Fruit fly (Drosophila melanogaster): ENCODE results near the gene Msp300.

Gene Msp300

dm6 chr2L:5196684-5197083 lies 96.0 kb downstream of the Msp300 start (continued):
- TF ChIP-seq CG11695 (GFP tag; IDR thresholded peaks at IDR 0.05) (peak; percentile 52; the same call in 1 of the 3 replicates), hkb (optimal IDR thresholded peaks at IDR 0.05) (no peak), hkb (GFP tag; IDR thresholded peaks at IDR 0.05) (peak; percentile 81), CG16863 (GFP tag; optimal IDR thresholded peaks at IDR 0.05) (no peak), caup (GFP tag; optimal IDR thresholded peaks at IDR 0.05; ENCODE audit: severe bottlenecking) (peak; percentile 75), ci (GFP tag; IDR thresholded peaks at IDR 0.05) (peak; percentile 77), crp (GFP tag; optimal IDR thresholded peaks at IDR 0.05) (no peak), CG11247 (GFP tag; IDR thresholded peaks at IDR 0.05) (peak; percentile 40; the same call in 1 of the 2 replicates), CG7839 (tag; optimal IDR thresholded peaks at IDR 0.05) (no peak), CG12299 (tag; optimal IDR thresholded peaks at IDR 0.05) (peak; percentile 73), CG15073 (GFP tag; optimal IDR thresholded peaks at IDR 0.05) (no peak), CG9876 (GFP tag; optimal IDR thresholded peaks at IDR 0.05) (no peak), CG14014 (GFP tag; IDR thresholded peaks at IDR 0.05) (peak; percentile 77; the same call in 1 of the 2 replicates), CG4854 (GFP tag; optimal IDR thresholded peaks at IDR 0.05) (no peak), Opbp (GFP tag; IDR thresholded peaks at IDR 0.05; ENCODE audit: partially characterized antibody) (no peak), exex (tag; optimal IDR thresholded peaks at IDR 0.05) (peak; percentile 78), B-H2 (GFP tag; optimal IDR thresholded peaks at IDR 0.05) (no peak), CG15479 (GFP tag; optimal IDR thresholded peaks at IDR 0.05) (no peak), HLH3B (GFP tag; IDR thresholded peaks at IDR 0.05) (peak; percentile 56; the same call in 1 of the 2 replicates), CG11456 (GFP tag; IDR thresholded peaks at IDR 0.05) (no peak), CG8765 (GFP tag; IDR thresholded peaks at IDR 0.05) (no peak), CG8089 (GFP tag; optimal IDR thresholded peaks at IDR 0.05) (peak; percentile 27), tx (GFP tag; optimal IDR thresholded peaks at IDR 0.05) (no peak), tup (GFP tag; optimal IDR thresholded peaks at IDR 0.05) (peak; percentile 43), CG2129 (GFP tag; IDR thresholded peaks at IDR 0.05; ENCODE audit: partially characterized antibody) (no peak), HLH4C (GFP tag; IDR thresholded peaks at IDR 0.05; ENCODE audit: partially characterized antibody) (no peak), CG17912 (GFP tag; optimal IDR thresholded peaks at IDR 0.05) (peak; percentile 13), sna (GFP tag; IDR thresholded peaks at IDR 0.05; ENCODE audit: partially characterized antibody) (no peak), lab (GFP tag; optimal IDR thresholded peaks at IDR 0.05) (peak; percentile 85), CG31388 (GFP tag; optimal IDR thresholded peaks at IDR 0.05) (no peak), Sox102F (GFP tag; optimal IDR thresholded peaks at IDR 0.05) (no peak), NK7.1 (GFP tag; optimal IDR thresholded peaks at IDR 0.05) (no peak), CG2712 (tag; optimal IDR thresholded peaks at IDR 0.05) (no peak), CG1024 (GFP tag; IDR thresholded peaks at IDR 0.05) (no peak), CG13296 (GFP tag; optimal IDR thresholded peaks at IDR 0.05) (peak; percentile 82), CoRest (tag; optimal IDR thresholded peaks at IDR 0.05) (no peak), CG17385 (GFP tag; optimal IDR thresholded peaks at IDR 0.05) (no peak), TFAM (GFP tag; optimal IDR thresholded peaks at IDR 0.05) (no peak), grn (GFP tag; optimal IDR thresholded peaks at IDR 0.05) (no peak), MTF-1 (GFP tag; optimal IDR thresholded peaks at IDR 0.05; ENCODE audit: borderline replicate concordance) (peak; percentile 78), CG3995 (GFP tag; optimal IDR thresholded peaks at IDR 0.05) (no peak), MBD-R2 (GFP tag; IDR thresholded peaks at IDR 0.05) (no peak), fd102C (GFP tag; optimal IDR thresholded peaks at IDR 0.05) (no peak), chn (GFP tag; optimal IDR thresholded peaks at IDR 0.05) (no peak), sob (GFP tag; IDR thresholded peaks at IDR 0.05) (no peak), rib (GFP tag; IDR thresholded peaks at IDR 0.05) (peak; percentile 50; the same call in 1 of the 2 replicates), CG2120 (GFP tag; optimal IDR thresholded peaks at IDR 0.05) (no peak), Camta (GFP tag; optimal IDR thresholded peaks at IDR 0.05) (no peak), CG17829 (tag; optimal IDR thresholded peaks at IDR 0.05) (no peak), her (GFP tag; optimal IDR thresholded peaks at IDR 0.05) (no peak), CG6254 (GFP tag; optimal IDR thresholded peaks at IDR 0.05) (peak; percentile 21)

Data from whole organism, embryonic.